Worm (Caenorhabditis elegans): ENCODE measurements around the gene EGAP5.1.

The EGAP5.1 gene

DNA sequence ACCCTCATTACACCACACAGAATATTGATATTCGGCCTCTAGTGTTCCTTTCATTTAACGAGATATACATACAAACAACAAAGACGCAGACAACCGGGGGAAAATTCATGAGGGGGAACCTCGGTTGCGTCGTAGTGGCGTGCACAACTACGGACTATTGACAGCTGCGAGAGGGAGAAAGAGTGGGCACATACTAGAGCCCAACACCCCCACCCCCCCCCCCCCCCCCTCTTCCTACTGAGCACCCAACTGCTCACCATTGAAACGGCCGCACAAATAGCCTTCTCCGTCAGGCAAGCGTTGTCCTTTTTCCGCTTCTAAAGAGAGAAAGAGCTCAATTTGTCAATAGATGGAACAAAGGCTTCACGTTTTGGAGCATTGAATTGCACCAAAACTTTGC is 22.7 kb upstream of the EGAP5.1 start (continued):
- TF ChIP-seq dmd-8 (GFP tag; IDR thresholded peaks at IDR 0.05) = no peak
- TF ChIP-seq F49E8.2 (tag; optimal IDR thresholded peaks at IDR 0.05; ENCODE audit: borderline replicate concordance) = no peak
- TF ChIP-seq nhr-76 (tag; optimal IDR thresholded peaks at IDR 0.05) = no peak
- no peak for TF ChIP-seq ZK546.5 (tag; optimal IDR thresholded peaks at IDR 0.05)
- no peak for TF ChIP-seq zip-2 (tag; optimal IDR thresholded peaks at IDR 0.05)
- no peak for TF ChIP-seq lin-15B (tag; optimal IDR thresholded peaks at IDR 0.05)
- no peak for TF ChIP-seq madf-5 (GFP tag; IDR thresholded peaks at IDR 0.05)
- TF ChIP-seq mep-1 (tag; optimal IDR thresholded peaks at IDR 0.05) = peak; percentile 37
- TF ChIP-seq Y75B8A.6 (GFP tag; IDR thresholded peaks at IDR 0.05) = no peak
- TF ChIP-seq dmd-9 (GFP tag; IDR thresholded peaks at IDR 0.05) = no peak
- peak in 1 of 2 experiments; percentile 42 for TF ChIP-seq unc-62 (GFP tag; optimal IDR thresholded peaks at IDR 0.05 in 1 of 2)
- no peak for TF ChIP-seq unc-62 (tag; optimal IDR thresholded peaks at IDR 0.05)
- 0 out of 2 replicates have a peak, but pooled peaks have one; percentile 24 for TF ChIP-seq tra-1 (GFP tag; IDR thresholded peaks at IDR 0.05)

DNA sequence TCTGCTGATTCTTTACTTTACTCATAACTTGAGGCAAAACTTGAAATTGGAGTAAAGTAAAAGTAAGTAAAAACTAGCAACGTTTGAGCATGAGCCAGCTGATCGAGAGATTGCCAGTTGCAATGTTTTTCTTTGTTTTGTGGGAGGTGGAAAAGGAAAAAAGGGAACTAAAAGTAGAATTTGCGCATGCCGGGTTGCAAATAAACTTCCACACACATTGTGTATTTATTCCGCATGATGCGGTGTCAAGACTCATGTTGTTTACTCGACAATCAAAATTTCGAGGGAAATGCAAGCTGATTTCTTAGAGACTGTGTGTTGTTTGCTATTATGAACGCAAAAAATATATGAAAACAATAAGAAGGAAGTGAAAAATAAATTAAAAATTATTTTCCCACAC is 20.5 kb upstream of the EGAP5.1 start:
- no peak for TF ChIP-seq lin-29 (GFP tag; IDR thresholded peaks at IDR 0.05)
- TF ChIP-seq lin-39 (tag; optimal IDR thresholded peaks at IDR 0.05) = no peak
- no peak for TF ChIP-seq ctbp-1 (GFP tag; IDR thresholded peaks at IDR 0.05)
- no peak for TF ChIP-seq nhr-28 (tag; optimal IDR thresholded peaks at IDR 0.05)
- TF ChIP-seq F26F4.8 (GFP tag; conservative IDR thresholded peaks at IDR 0.05) = no peak
- TF ChIP-seq Y75B8A.6 (GFP tag; IDR thresholded peaks at IDR 0.05) = no peak
- no peak for TF ChIP-seq ces-1 (GFP tag; optimal IDR thresholded peaks at IDR 0.05)
- TF ChIP-seq mes-2 (tag; optimal IDR thresholded peaks at IDR 0.05; ENCODE audit: poor library complexity, severe bottlenecking) = no peak
- TF ChIP-seq nhr-111 (GFP tag; optimal IDR thresholded peaks at IDR 0.05) = no peak
- TF ChIP-seq vab-7 (GFP tag; IDR thresholded peaks at IDR 0.05) = no peak
- TF ChIP-seq ceh-32 (tag; optimal IDR thresholded peaks at IDR 0.05; ENCODE audit: poor library complexity) = no peak
- no peak for TF ChIP-seq dve-1 (tag; optimal IDR thresholded peaks at IDR 0.05; ENCODE audit: insufficient read depth)
- no peak for TF ChIP-seq madf-9 (GFP tag; conservative IDR thresholded peaks at IDR 0.05)
- TF ChIP-seq hlh-30 (tag; optimal IDR thresholded peaks at IDR 0.05; ENCODE audit: insufficient read depth) = no peak
- no peak for TF ChIP-seq mdl-1 (tag; optimal IDR thresholded peaks at IDR 0.05)
- no peak for TF ChIP-seq lir-3 (tag; optimal IDR thresholded peaks at IDR 0.05)
- TF ChIP-seq zag-1 (tag; optimal IDR thresholded peaks at IDR 0.05) = no peak
- TF ChIP-seq dmd-6 (GFP tag; IDR thresholded peaks at IDR 0.05) = no peak
- no peak for TF ChIP-seq nhr-237 (tag; optimal IDR thresholded peaks at IDR 0.05)
- no peak for TF ChIP-seq set-16 (GFP tag; IDR thresholded peaks at IDR 0.05)

DNA sequence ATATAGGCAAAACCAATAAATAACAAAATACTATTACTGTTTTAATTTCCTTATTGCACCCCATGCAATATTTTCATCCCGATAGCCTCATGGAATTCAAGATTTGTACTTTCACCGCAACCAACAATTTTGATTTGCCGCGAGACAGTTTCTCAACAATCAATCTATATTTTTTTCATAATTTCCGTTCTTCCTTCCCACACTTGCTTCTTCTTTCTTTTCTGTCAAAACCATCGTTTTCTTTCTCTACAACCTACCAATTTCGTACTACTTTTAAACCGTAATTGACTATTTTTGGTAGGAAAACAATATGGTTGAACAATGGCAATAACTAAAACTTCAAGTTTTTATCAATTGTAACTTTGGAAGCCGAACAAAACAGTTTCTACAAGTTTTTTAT is 14.9 kb upstream of the EGAP5.1 start, which contains the start of gene C31H2.14:
C31H2.14 (plus strand) TSS at position 301 of the 400 bp plus-strand sequence.
- TF ChIP-seq nhr-102 (tag; optimal IDR thresholded peaks at IDR 0.05) (no peak), arid-1 (GFP tag; conservative IDR thresholded peaks at IDR 0.05) (no peak), Y75B8A.6 (GFP tag; IDR thresholded peaks at IDR 0.05) (no peak), ceh-62 (tag; optimal IDR thresholded peaks at IDR 0.05) (no peak), hif-1 (tag; optimal IDR thresholded peaks at IDR 0.05) (no peak), T20F7.1 (GFP tag; optimal IDR thresholded peaks at IDR 0.05) (no peak), ceh-20 (GFP tag; IDR thresholded peaks at IDR 0.05) (no peak), lim-7 (GFP tag; IDR thresholded peaks at IDR 0.05) (no peak), zag-1 (tag; optimal IDR thresholded peaks at IDR 0.05) (no peak), F10B5.3 (tag; optimal IDR thresholded peaks at IDR 0.05) (no peak), nhr-11 (tag; optimal IDR thresholded peaks at IDR 0.05) (no peak), hlh-30 (tag; optimal IDR thresholded peaks at IDR 0.05; ENCODE audit: insufficient read depth) (no peak), ces-1 (GFP tag; optimal IDR thresholded peaks at IDR 0.05) (no peak), ctbp-1 (GFP tag; IDR thresholded peaks at IDR 0.05) (no peak), ama-1 (optimal IDR thresholded peaks at IDR 0.05) (no peak), ceh-28 (tag; optimal IDR thresholded peaks at IDR 0.05) (no peak), ztf-11 (tag; optimal IDR thresholded peaks at IDR 0.05) (no peak), duxl-1 (tag; optimal IDR thresholded peaks at IDR 0.05; ENCODE audit: poor library complexity) (no peak)
